Worm (Caenorhabditis elegans) whole organism, young adult: ENCODE results near the gene fem-1.
A peak's percentile ranks its signal among the peaks of the same experiment; 100 is the strongest.

ENCODE experiments used
- B0035.1 ChIP-seq: sonication (generic microtip); optimal IDR thresholded peaks from 2 replicates; lab custom pipeline; 2016; ENCODE audit warnings: missing genetic modification characterization, mild to moderate bottlenecking, missing compliant biosample characterization, missing genotype, missing genetic modification reagents
- C06A6.2 ChIP-seq: fragments of 200-800 bp; sonication (Bioruptor generic); conservative IDR thresholded peaks from 2 replicates; pipeline ENCODE4 v1.3.6; 2022; ENCODE audit warnings: missing genetic modification characterization, missing compliant biosample characterization
- F22D6.2 ChIP-seq: sonication (generic microtip); optimal IDR thresholded peaks from 2 replicates; lab custom pipeline; 2016; ENCODE audit warnings: mild to moderate bottlenecking, missing genetic modification characterization, missing compliant biosample characterization
- F23B12.7 ChIP-seq: sonication (generic microtip); optimal IDR thresholded peaks from 2 replicates; lab custom pipeline; 2017; ENCODE audit warnings: missing genetic modification characterization, mild to moderate bottlenecking, missing compliant biosample characterization, antibody characterized with exemption, moderate library complexity; ENCODE audit not compliant: insufficient read depth
- F37B4.10 ChIP-seq: fragments of 200-800 bp; sonication (Bioruptor generic); IDR thresholded peaks from 2 replicates; pipeline ENCODE4 v1.3.6; 2022; ENCODE audit warnings: missing genetic modification characterization, missing compliant biosample characterization
- T07F8.4 ChIP-seq: sonication (generic microtip); optimal IDR thresholded peaks from 2 replicates; lab custom pipeline; 2016; ENCODE audit warnings: mild to moderate bottlenecking, missing genetic modification characterization, moderate library complexity, missing compliant biosample characterization
- T26A5.8 ChIP-seq: sonication (generic microtip); optimal IDR thresholded peaks from 2 replicates; lab custom pipeline; 2016; ENCODE audit warnings: missing genetic modification characterization, missing compliant biosample characterization
- Y53F4B.3 ChIP-seq: fragments of 200-800 bp; sonication (Bioruptor generic); IDR thresholded peaks from 2 replicates; pipeline ENCODE4 v1.3.6; 2022; ENCODE audit warnings: missing genetic modification reagents, missing genetic modification characterization, missing compliant biosample characterization
- ama-1 ChIP-seq, 3 experiments: fragments of 150-350 bp in 1 of 3; sonication (generic microtip) in 2 of 3; optimal IDR thresholded peaks; 2 replicates each; lab custom pipeline; 2014 to 2018; ENCODE audit warnings: missing biosample characterization in 2 of 3, missing genetic modification characterization in 2 of 3, missing genetic modification reagents in 2 of 3
- athp-1 ChIP-seq: sonication (generic microtip); optimal IDR thresholded peaks from 2 replicates; lab custom pipeline; 2017; ENCODE audit warnings: mild to moderate bottlenecking, missing genetic modification characterization, missing compliant biosample characterization
- ccch-3 ChIP-seq: fragments of 200-800 bp; sonication (Bioruptor generic); optimal IDR thresholded peaks from 2 replicates; lab custom pipeline; 2018; ENCODE audit warnings: mild to moderate bottlenecking, missing genetic modification characterization, missing compliant biosample characterization
- cebp-1 ChIP-seq, 2 experiments: fragments of 200-800 bp in 1 of 2; sonication (Bioruptor generic) in 1 of 2; sonication (generic microtip) in 1 of 2; IDR thresholded peaks in 1 of 2; optimal IDR thresholded peaks in 1 of 2; 2 replicates each; pipeline versions ENCODE4 v1.3.6 to Lab custom; 2017 to 2022; ENCODE audit warnings: missing compliant biosample characterization in 2 of 2, missing genetic modification characterization in 2 of 2, mild to moderate bottlenecking in 1 of 2, missing genetic modification reagents in 1 of 2, moderate library complexity in 1 of 2
- ceh-27 ChIP-seq: fragments of 200-800 bp; sonication (Bioruptor generic); optimal IDR thresholded peaks from 2 replicates; lab custom pipeline; 2018; ENCODE audit warnings: mild to moderate bottlenecking, missing genetic modification characterization, moderate library complexity, missing compliant biosample characterization
- ceh-40 ChIP-seq: fragments of 200-800 bp; sonication (Bioruptor generic); IDR thresholded peaks from 2 replicates; pipeline ENCODE4 v1.3.6; 2022; ENCODE audit warnings: missing genetic modification characterization, missing compliant biosample characterization
- ceh-79 ChIP-seq: sonication (generic microtip); optimal IDR thresholded peaks from 2 replicates; lab custom pipeline; 2017; ENCODE audit warnings: mild to moderate bottlenecking, missing genetic modification characterization, missing compliant biosample characterization
- die-1 ChIP-seq: sonication (generic microtip); optimal IDR thresholded peaks from 2 replicates; lab custom pipeline; 2016; ENCODE audit warnings: missing genotype, mild to moderate bottlenecking, missing genetic modification characterization, missing compliant biosample characterization
- efl-1 ChIP-seq: fragments of 150-350 bp; optimal IDR thresholded peaks from 2 replicates; lab custom pipeline; 2014; ENCODE audit warnings: missing biosample characterization, missing genetic modification reagents, missing genetic modification characterization
- egl-44 ChIP-seq: fragments of 200-800 bp; sonication (Bioruptor generic); IDR thresholded peaks from 2 replicates; pipeline ENCODE4 v1.3.6; 2022; ENCODE audit warnings: missing genetic modification reagents, missing genetic modification characterization, missing compliant biosample characterization
- ets-4 ChIP-seq: fragments of 200-800 bp; sonication (Bioruptor generic); optimal IDR thresholded peaks from 2 replicates; lab custom pipeline; 2018; ENCODE audit warnings: mild to moderate bottlenecking, missing genetic modification characterization, missing compliant biosample characterization
- hmg-1.2 ChIP-seq: fragments of 200-800 bp; sonication (Bioruptor generic); IDR thresholded peaks from 2 replicates; pipeline ENCODE4 v1.3.6; 2022; ENCODE audit warnings: missing genetic modification reagents, missing genetic modification characterization, missing compliant biosample characterization
- hrde-1 ChIP-seq: sonication (generic microtip); optimal IDR thresholded peaks from 2 replicates; lab custom pipeline; 2016; ENCODE audit warnings: missing genetic modification characterization, mild to moderate bottlenecking, missing compliant biosample characterization, moderate library complexity, missing genotype, missing genetic modification reagents, borderline replicate concordance
- lag-1 ChIP-seq: fragments of 200-800 bp; sonication (Bioruptor generic); IDR thresholded peaks from 2 replicates; pipeline ENCODE4 v1.3.6; 2022; ENCODE audit warnings: missing genetic modification reagents, missing genetic modification characterization, missing compliant biosample characterization
- lin-40 ChIP-seq: sonication (generic microtip); optimal IDR thresholded peaks from 2 replicates; lab custom pipeline; 2016; ENCODE audit warnings: missing genetic modification characterization, mild to moderate bottlenecking, missing compliant biosample characterization, missing genotype, missing genetic modification reagents
- madf-6 ChIP-seq: fragments of 200-800 bp; sonication (Bioruptor generic); IDR thresholded peaks from 2 replicates; pipeline ENCODE4 v1.3.6; 2022; ENCODE audit warnings: missing genetic modification reagents, missing genetic modification characterization, missing compliant biosample characterization
- mel-28 ChIP-seq: sonication (generic microtip); optimal IDR thresholded peaks from 2 replicates; lab custom pipeline; 2016; ENCODE audit warnings: borderline replicate concordance, mild to moderate bottlenecking, missing genetic modification characterization, missing compliant biosample characterization
- nhr-80 ChIP-seq: sonication (generic microtip); optimal IDR thresholded peaks from 2 replicates; lab custom pipeline; 2016; ENCODE audit warnings: missing genetic modification characterization, missing compliant biosample characterization
- rec-8 ChIP-seq, 2 experiments: sonication (generic microtip); optimal IDR thresholded peaks; 2 replicates each; lab custom pipeline; 2016; ENCODE audit warnings: mild to moderate bottlenecking in 2 of 2, missing genetic modification characterization in 2 of 2, missing genetic modification reagents in 2 of 2, missing genotype in 2 of 2, missing biosample characterization in 1 of 2, missing compliant biosample characterization in 1 of 2, moderate library complexity in 1 of 2
- sea-2 ChIP-seq: fragments of 200-800 bp; sonication (Bioruptor generic); IDR thresholded peaks from 2 replicates; pipeline ENCODE4 v1.3.6; 2022; ENCODE audit warnings: missing genetic modification characterization, missing compliant biosample characterization
- snpc-4 ChIP-seq, 5 experiments: fragments of 150-350 bp in 1 of 5; sonication (generic microtip) in 4 of 5; optimal IDR thresholded peaks; 2 replicates each; lab custom pipeline; 2014 to 2018; ENCODE audit warnings: missing genetic modification characterization in 5 of 5, missing biosample characterization in 3 of 5, antibody characterized with exemption in 2 of 5, mild to moderate bottlenecking in 2 of 5, missing compliant biosample characterization in 2 of 5, missing genotype in 2 of 5, moderate library complexity in 2 of 5, missing genetic modification reagents in 1 of 5
- zfh-2 ChIP-seq: fragments of 200-800 bp; sonication (Bioruptor generic); conservative IDR thresholded peaks from 2 replicates; pipeline ENCODE4 v1.3.6; 2022; ENCODE audit warnings: missing genetic modification reagents, missing genetic modification characterization, missing compliant biosample characterization

fem-1 gene

DNA sequence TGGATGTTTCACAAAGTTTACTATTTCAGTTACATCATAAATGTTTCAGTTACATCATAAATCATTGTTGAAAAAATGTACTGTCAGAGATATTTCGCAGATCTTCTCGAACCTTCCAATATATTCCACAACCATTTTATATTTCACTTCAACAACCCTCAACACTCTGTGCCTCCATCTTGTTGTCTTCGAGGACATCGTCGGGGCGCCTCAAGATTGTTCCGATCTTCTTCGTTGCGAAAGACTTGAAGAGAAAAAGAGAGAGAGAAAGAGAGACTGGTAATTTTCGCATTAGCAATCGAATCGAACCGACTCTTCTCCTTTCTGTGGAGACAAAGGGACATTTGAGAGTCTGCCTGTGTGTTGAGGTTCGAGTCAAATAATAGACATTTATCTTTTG is 25.5 kb upstream of the fem-1 start:
- TF ChIP-seq Y53F4B.3 (GFP tag; lab: Robert Waterston, UW) (no peak), ccch-3 (GFP tag; lab: Kevin White, UChicago) (no peak), snpc-4 (GFP tag; optimal IDR thresholded peaks at IDR 0.05; lab: Kevin White, UChicago) (no peak), snpc-4 (tag; optimal IDR thresholded peaks at IDR 0.05; lab: Kevin White, UChicago) (no peak)

DNA sequence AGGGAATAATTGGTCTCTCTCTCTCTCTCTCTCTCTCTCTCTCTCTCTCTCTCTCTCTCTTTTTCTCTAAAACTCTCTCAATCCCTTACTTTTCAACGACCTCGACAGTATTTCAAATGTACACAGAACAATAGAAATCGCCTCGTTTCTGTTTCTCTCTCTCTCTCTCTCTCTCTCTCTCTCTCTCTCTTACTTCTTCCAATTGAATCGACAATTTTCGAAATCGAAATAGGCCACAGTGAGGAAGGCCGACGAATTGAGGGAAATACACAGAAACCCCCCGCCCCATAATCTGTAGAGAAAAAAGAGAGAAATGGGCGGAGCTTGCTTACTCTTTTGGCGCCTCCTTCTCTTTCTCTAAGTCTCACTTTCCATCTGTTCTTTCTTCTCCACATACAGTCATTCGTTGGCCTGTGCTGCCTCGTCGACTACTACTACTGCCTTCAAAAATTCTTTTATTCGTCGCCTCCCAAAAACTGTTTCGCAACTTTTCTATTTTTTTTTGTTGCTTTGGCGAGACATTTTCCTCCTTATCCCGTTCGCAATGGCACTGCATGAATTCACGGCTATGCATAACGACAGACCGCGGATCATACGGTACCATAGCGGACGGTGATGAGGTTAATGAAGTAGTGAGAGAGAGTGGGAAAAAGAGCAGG is 23.9 kb upstream of the fem-1 start:
- TF ChIP-seq ets-4 (GFP tag; lab: Kevin White, UChicago) (no peak), F22D6.2 (tag; lab: Kevin White, UChicago) (no peak), ceh-27 (peak; percentile 2), rec-8 (tag; optimal IDR thresholded peaks at IDR 0.05; lab: Kevin White, UChicago) (no peak), madf-6 (no peak)
- TF ChIP-seq, all 124 proteins: peak for 1

DNA sequence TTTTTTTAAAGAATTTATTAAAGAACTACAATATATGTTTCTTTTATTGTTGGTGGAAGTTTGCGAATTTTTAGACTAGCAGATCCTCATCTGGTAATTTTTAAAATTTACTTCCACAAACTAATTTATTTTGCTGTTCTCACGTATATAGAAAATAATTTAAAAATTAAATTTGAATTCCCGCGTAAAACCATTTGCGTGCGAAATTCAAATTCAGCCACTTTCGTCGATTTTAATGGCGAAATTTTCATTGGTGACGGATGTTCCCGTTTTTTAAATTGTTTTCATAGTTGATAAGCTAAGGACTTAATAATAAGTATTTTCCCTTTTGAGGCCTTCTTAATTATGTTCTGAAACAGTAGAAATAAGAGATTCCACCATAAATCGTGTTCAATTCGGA is 23.3 kb upstream of the fem-1 start:
- TF ChIP-seq die-1 (tag; lab: Kevin White, UChicago) (no peak), mel-28 (no peak), ama-1 (optimal IDR thresholded peaks at IDR 0.05; lab: Kevin White, UChicago) (no peak), ama-1 (GFP tag; optimal IDR thresholded peaks at IDR 0.05; lab: Kevin White, UChicago) (no peak), hrde-1 (tag; lab: Kevin White, UChicago) (no peak), zfh-2 (GFP tag; lab: Robert Waterston, UW) (no peak), egl-44 (GFP tag; lab: Robert Waterston, UW) (no peak), sea-2 (GFP tag; lab: Robert Waterston, UW) (no peak), athp-1 (tag; lab: Kevin White, UChicago) (no peak), T26A5.8 (no peak)

DNA sequence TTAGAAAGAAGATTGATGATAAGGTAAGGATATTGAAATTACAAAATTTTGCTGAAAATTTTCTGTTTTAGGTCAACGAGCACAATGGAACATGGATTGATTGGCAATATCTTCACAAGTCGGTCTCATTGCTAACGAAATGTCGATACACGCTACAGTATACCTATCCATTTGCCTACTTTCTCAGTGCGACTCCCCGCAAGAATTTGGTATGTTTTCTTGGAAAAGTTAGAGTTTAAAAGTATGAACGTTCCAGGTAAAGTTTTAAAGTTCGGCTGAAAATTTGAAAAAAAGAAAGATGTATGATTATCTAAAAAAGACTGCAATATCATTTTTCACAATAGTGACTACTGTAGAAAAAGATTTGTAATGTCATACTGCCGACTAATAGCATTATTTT is 16.4 kb upstream of the fem-1 start:
- no peak for TF ChIP-seq die-1 (tag; lab: Kevin White, UChicago)
- no peak for TF ChIP-seq ceh-40
- TF ChIP-seq efl-1 (GFP tag; lab: Kevin White, UChicago): no peak
- no peak for TF ChIP-seq F23B12.7 (tag; lab: Kevin White, UChicago)
- no peak for TF ChIP-seq F37B4.10
- no peak for TF ChIP-seq B0035.1
- TF ChIP-seq C06A6.2 (GFP tag; lab: Robert Waterston, UW): no peak
- TF ChIP-seq T07F8.4 (tag; lab: Kevin White, UChicago): no peak
- no peak for TF ChIP-seq ceh-79 (tag; lab: Kevin White, UChicago)
- TF ChIP-seq, all 124 proteins: peak for 0

DNA sequence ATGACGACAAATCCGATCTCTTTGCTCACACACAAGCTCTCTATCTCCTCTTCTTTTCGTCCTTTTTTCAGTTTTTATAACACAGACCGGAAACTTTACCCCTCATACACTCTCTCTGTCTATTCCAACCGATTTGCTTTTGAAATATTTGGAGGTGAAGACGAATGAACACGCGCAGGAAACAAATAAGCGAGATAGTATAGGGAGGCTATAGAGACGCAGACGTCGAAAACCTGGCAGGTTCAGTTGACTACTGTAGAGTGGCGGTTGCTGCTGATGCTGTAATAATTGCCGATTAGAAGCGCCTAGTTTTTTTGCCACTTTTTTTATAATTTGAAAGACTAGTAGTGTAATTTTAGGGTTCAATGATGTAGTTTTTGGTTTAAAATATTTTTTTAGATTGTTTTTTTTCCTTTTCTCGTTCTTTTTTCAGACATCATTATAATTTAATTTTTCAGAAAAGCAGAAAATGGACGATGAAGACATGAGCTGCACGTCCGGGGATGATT is 13.0 kb upstream of the fem-1 start, which contains the start of gene ari-2:
Gene ari-2, plus strand, starts transcription at position 459 of the 509 bp plus-strand sequence.
- no peak for TF ChIP-seq F23B12.7 (tag; lab: Kevin White, UChicago)
- TF ChIP-seq lin-40: peak; percentile 12
- no peak for TF ChIP-seq cebp-1 (GFP tag; IDR thresholded peaks at IDR 0.05; lab: Robert Waterston, UW)
- peak; percentile 30 for TF ChIP-seq cebp-1 (tag; optimal IDR thresholded peaks at IDR 0.05; lab: Kevin White, UChicago)
- TF ChIP-seq lag-1 (GFP tag; lab: Robert Waterston, UW): no peak
- TF ChIP-seq nhr-80: peak; percentile 13
- peak; percentile 97 for TF ChIP-seq hmg-1.2 (GFP tag; lab: Robert Waterston, UW)
